Worm (Caenorhabditis elegans): ENCODE data around the gene srab-7.

Gene srab-7

DNA sequence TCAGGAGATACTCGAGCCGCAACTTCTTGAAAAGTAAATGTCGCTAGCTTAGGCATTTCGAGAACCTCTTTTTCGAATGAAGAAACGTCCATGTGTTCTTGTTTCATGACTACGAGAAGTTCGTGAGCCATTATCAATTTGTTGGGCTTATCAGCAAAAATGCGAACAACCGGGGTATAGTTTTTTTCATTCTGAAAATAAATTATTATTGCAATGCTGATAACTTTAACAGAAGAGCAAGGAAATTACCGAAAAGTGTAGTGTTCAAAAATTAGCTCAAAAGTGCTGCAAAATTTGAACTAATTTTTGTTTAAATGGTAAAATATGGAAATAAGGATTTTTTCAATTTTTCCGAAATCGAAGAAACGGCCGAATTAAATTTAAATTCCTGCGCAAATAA, 42.8 kb downstream of the srab-7 start:
- TF ChIP-seq unc-39 (tag; optimal IDR thresholded peaks at IDR 0.05) (no peak), mls-2 (tag; optimal IDR thresholded peaks at IDR 0.05) (no peak), ceh-83 (GFP tag; optimal IDR thresholded peaks at IDR 0.05) (no peak), drap-1 (GFP tag; optimal IDR thresholded peaks at IDR 0.05) (no peak)

DNA sequence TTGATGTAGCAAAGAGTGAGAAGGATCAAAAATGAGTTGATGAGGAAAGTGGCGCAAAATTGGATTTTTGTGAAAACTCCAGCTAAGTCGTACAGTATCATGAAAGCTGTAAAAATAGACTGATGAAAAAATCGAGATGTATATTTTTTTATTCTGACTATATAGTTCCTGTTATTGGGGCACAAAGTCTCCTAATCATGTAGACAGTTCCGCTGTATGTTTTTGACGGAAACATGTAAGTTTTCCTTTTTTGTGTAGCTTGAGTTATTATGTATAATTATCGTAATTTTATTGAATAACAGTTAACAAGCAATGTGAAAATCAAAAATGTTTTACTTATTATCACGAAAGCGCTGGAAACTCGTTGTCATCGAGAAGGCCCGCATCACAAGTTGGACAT, 47.5 kb downstream of the srab-7 start, which contains the start of gene str-68:
Gene str-68, minus strand, starts transcription at position 101 of the 400 bp plus-strand sequence.
- TF ChIP-seq snpc-4 (tag; optimal IDR thresholded peaks at IDR 0.05): no peak
- no peak for TF ChIP-seq drap-1 (GFP tag; optimal IDR thresholded peaks at IDR 0.05)
- TF ChIP-seq blmp-1 (tag; optimal IDR thresholded peaks at IDR 0.05): no peak
- TF ChIP-seq ceh-43 (GFP tag; optimal IDR thresholded peaks at IDR 0.05): no peak
- no peak for TF ChIP-seq nhr-2 (tag; optimal IDR thresholded peaks at IDR 0.05)
- no peak for TF ChIP-seq ceh-39 (tag; optimal IDR thresholded peaks at IDR 0.05)
- TF ChIP-seq nhr-237 (tag; optimal IDR thresholded peaks at IDR 0.05): no peak
- TF ChIP-seq unc-62 (GFP tag; optimal IDR thresholded peaks at IDR 0.05): no peak
- no peak for TF ChIP-seq zip-8 (tag; optimal IDR thresholded peaks at IDR 0.05)
- TF ChIP-seq pha-4 (tag; optimal IDR thresholded peaks at IDR 0.05): no peak
- no peak for TF ChIP-seq tbx-8 (GFP tag; optimal IDR thresholded peaks at IDR 0.05)
- TF ChIP-seq lsy-2 (tag; optimal IDR thresholded peaks at IDR 0.05): no peak
- TF ChIP-seq unc-120 (tag; optimal IDR thresholded peaks at IDR 0.05; ENCODE audit: poor library complexity, severe bottlenecking): no peak
- TF ChIP-seq mls-2 (tag; optimal IDR thresholded peaks at IDR 0.05): no peak

DNA sequence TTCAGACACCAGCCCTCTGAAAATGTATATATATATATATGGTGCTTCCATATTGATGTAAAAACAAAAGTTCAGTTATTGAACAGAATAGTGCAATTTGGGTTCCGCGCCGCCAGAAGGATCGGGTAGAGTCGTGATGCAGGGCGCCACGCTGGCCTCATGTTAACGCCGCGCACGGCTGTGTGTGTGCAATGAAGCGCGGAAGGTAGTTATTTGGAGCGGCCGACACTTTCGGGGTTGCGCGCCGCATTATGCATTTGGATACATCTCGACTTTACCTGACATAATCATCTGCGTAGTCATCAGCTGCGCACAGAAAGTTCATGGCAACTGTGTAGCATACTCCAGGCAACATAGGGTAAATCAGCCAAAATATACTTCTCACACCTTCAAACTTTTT, 48.2 kb downstream of the srab-7 start:
- no peak for TF ChIP-seq lsy-2 (tag; optimal IDR thresholded peaks at IDR 0.05)
- TF ChIP-seq nhr-28 (tag; optimal IDR thresholded peaks at IDR 0.05): no peak
- no peak for TF ChIP-seq snpc-4 (tag; optimal IDR thresholded peaks at IDR 0.05)
- no peak for TF ChIP-seq hlh-1 (tag; optimal IDR thresholded peaks at IDR 0.05)
- no peak for TF ChIP-seq ces-1 (GFP tag; optimal IDR thresholded peaks at IDR 0.05)
- TF ChIP-seq ztf-11 (tag; optimal IDR thresholded peaks at IDR 0.05): no peak
- TF ChIP-seq ceh-43 (GFP tag; optimal IDR thresholded peaks at IDR 0.05): no peak
- no peak for TF ChIP-seq unc-39 (tag; optimal IDR thresholded peaks at IDR 0.05)
- TF ChIP-seq M03D4.4 (tag; optimal IDR thresholded peaks at IDR 0.05): no peak
- TF ChIP-seq nhr-76 (tag; optimal IDR thresholded peaks at IDR 0.05): no peak
- no peak for TF ChIP-seq ham-2 (GFP tag; optimal IDR thresholded peaks at IDR 0.05)
- TF ChIP-seq unc-62 (GFP tag; optimal IDR thresholded peaks at IDR 0.05): no peak
- TF ChIP-seq lin-13 (tag; optimal IDR thresholded peaks at IDR 0.05): no peak
- no peak for TF ChIP-seq elt-1 (tag; optimal IDR thresholded peaks at IDR 0.05; ENCODE audit: borderline replicate concordance, insufficient read depth)
- no peak for TF ChIP-seq bed-3 (GFP tag; optimal IDR thresholded peaks at IDR 0.05)
- no peak for TF ChIP-seq blmp-1 (tag; optimal IDR thresholded peaks at IDR 0.05)
- no peak for TF ChIP-seq mls-2 (tag; optimal IDR thresholded peaks at IDR 0.05)

DNA sequence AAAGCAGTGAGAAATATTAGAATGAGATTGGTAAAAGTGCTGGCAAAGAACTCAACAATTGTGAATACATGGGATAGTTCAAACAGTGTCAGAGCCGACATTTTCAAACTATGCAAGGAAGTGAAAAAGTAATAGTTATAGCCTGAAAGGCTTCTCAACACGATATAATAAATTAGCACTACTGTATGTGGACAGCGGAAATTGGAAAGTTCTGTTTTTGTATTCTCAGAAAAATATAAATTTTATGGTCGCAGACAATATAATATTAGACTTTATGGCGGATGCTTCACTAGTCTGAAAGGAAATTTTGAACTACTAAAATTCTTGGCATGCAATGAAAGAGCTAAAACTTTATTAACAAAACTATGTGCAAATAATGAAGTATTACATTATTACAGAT, 49.2 kb downstream of the srab-7 start, which contains the start of gene str-69:
Gene str-69, minus strand, starts transcription at position 101 of the 400 bp plus-strand sequence.
- TF ChIP-seq ceh-43 (GFP tag; optimal IDR thresholded peaks at IDR 0.05): no peak
- no peak for TF ChIP-seq unc-120 (tag; optimal IDR thresholded peaks at IDR 0.05; ENCODE audit: poor library complexity, severe bottlenecking)
- TF ChIP-seq mep-1 (tag; optimal IDR thresholded peaks at IDR 0.05): no peak
- no peak for TF ChIP-seq elt-1 (tag; optimal IDR thresholded peaks at IDR 0.05; ENCODE audit: borderline replicate concordance, insufficient read depth)
- TF ChIP-seq blmp-1 (tag; optimal IDR thresholded peaks at IDR 0.05): no peak
- TF ChIP-seq mls-2 (tag; optimal IDR thresholded peaks at IDR 0.05): no peak
- TF ChIP-seq bed-3 (GFP tag; optimal IDR thresholded peaks at IDR 0.05): no peak
- TF ChIP-seq ham-2 (GFP tag; optimal IDR thresholded peaks at IDR 0.05): no peak
- TF ChIP-seq ztf-11 (tag; optimal IDR thresholded peaks at IDR 0.05): no peak
- TF ChIP-seq nhr-76 (tag; optimal IDR thresholded peaks at IDR 0.05): no peak

DNA sequence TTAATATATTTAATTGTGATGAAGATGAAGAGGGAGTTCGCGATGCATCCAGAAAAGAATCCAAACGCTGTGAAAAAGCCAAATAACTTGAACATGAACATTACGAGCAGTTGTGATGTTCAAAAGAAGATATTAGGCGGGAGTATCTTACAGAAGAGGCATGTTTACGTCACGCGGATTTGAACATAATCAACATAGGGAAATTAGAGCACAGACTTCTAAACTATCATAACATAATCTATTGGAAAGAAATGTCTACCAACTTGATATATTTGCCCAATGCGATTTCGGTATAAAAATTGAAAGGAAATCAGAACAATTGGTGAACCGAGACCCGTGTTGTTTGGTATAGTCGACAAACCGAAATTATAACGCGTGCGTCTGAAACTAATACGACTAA, 50.8 kb downstream of the srab-7 start, which contains the start of gene str-66:
Gene str-66, minus strand, starts transcription at position 101 of the 400 bp plus-strand sequence.
- no peak for TF ChIP-seq lin-13 (tag; optimal IDR thresholded peaks at IDR 0.05)
- TF ChIP-seq unc-39 (tag; optimal IDR thresholded peaks at IDR 0.05): no peak
- TF ChIP-seq unc-120 (tag; optimal IDR thresholded peaks at IDR 0.05; ENCODE audit: poor library complexity, severe bottlenecking): no peak
- TF ChIP-seq cnd-1 (tag; optimal IDR thresholded peaks at IDR 0.05): no peak
- no peak for TF ChIP-seq M03D4.4 (tag; optimal IDR thresholded peaks at IDR 0.05)
- no peak for TF ChIP-seq tbx-8 (GFP tag; optimal IDR thresholded peaks at IDR 0.05)
- no peak for TF ChIP-seq pha-4 (tag; optimal IDR thresholded peaks at IDR 0.05)
- TF ChIP-seq elt-1 (tag; optimal IDR thresholded peaks at IDR 0.05; ENCODE audit: borderline replicate concordance, insufficient read depth): no peak
- TF ChIP-seq mep-1 (tag; optimal IDR thresholded peaks at IDR 0.05): no peak
- TF ChIP-seq sptf-1 (tag; optimal IDR thresholded peaks at IDR 0.05): no peak
- TF ChIP-seq ces-1 (GFP tag; optimal IDR thresholded peaks at IDR 0.05): no peak
- no peak for TF ChIP-seq ceh-39 (tag; optimal IDR thresholded peaks at IDR 0.05)
- TF ChIP-seq mab-5 (tag; optimal IDR thresholded peaks at IDR 0.05): no peak
- TF ChIP-seq ceh-83 (GFP tag; optimal IDR thresholded peaks at IDR 0.05): no peak
- no peak for TF ChIP-seq nhr-28 (tag; optimal IDR thresholded peaks at IDR 0.05)
- TF ChIP-seq nhr-237 (tag; optimal IDR thresholded peaks at IDR 0.05): no peak
- no peak for TF ChIP-seq sem-2 (GFP tag; optimal IDR thresholded peaks at IDR 0.05)
- TF ChIP-seq hlh-1 (tag; optimal IDR thresholded peaks at IDR 0.05): no peak
- TF ChIP-seq snpc-4 (tag; optimal IDR thresholded peaks at IDR 0.05): no peak

Measured in whole organism, mixed stage, embryonic.